Fruit fly (Drosophila melanogaster) whole organism, embryonic: Measurements from ENCODE around the gene CG31125.

Source experiments
- CG12769 ChIP-seq: fragments of 200-800 bp; sonication (Bioruptor generic); optimal IDR thresholded peaks from 2 replicates; lab custom pipeline; 2019; ENCODE audit warnings: missing biosample characterization, mild to moderate bottlenecking, missing genetic modification characterization, moderate library complexity
- CG14441 ChIP-seq: fragments of 200-800 bp; sonication (Bioruptor generic); IDR thresholded peaks from 2 replicates; pipeline ENCODE4 v1.3.6; 2022; ENCODE audit warnings: missing biosample characterization, missing genetic modification characterization
- CG15073 ChIP-seq: fragments of 200-800 bp; sonication (Bioruptor generic); optimal IDR thresholded peaks from 2 replicates; lab custom pipeline; 2016; ENCODE audit warnings: missing biosample characterization, missing genetic modification characterization
- CG15696 ChIP-seq: fragments of 200-800 bp; sonication (Bioruptor generic); optimal IDR thresholded peaks from 2 replicates; lab custom pipeline; 2019; ENCODE audit warnings: missing biosample characterization, mild to moderate bottlenecking, missing genetic modification characterization, moderate library complexity
- CG17802 ChIP-seq: fragments of 200-800 bp; sonication (Bioruptor generic); optimal IDR thresholded peaks from 2 replicates; lab custom pipeline; 2018; ENCODE audit warnings: missing biosample characterization, mild to moderate bottlenecking, missing genetic modification characterization, moderate library complexity
- CG17829 ChIP-seq: fragments of 200-800 bp; optimal IDR thresholded peaks from 2 replicates; lab custom pipeline; 2019; ENCODE audit warnings: missing biosample characterization, mild to moderate bottlenecking, missing genetic modification characterization, moderate library complexity
- CG2199 ChIP-seq: fragments of 200-800 bp; sonication (Bioruptor generic); IDR thresholded peaks from 3 replicates; pipeline ENCODE4 v1.3.6; 2022; ENCODE audit warnings: missing biosample characterization, missing genetic modification characterization
- CG3847 ChIP-seq: fragments of 200-800 bp; sonication (Bioruptor generic); IDR thresholded peaks from 2 replicates; pipeline ENCODE4 v1.3.6; 2022; ENCODE audit warnings: missing biosample characterization, missing genetic modification characterization
- CG4730 ChIP-seq: fragments of 200-800 bp; sonication (Bioruptor generic); IDR thresholded peaks from 2 replicates; pipeline ENCODE4 v1.3.6; 2022; ENCODE audit warnings: missing biosample characterization, missing genetic modification characterization
- CG5180 ChIP-seq: fragments of 200-800 bp; sonication (Bioruptor generic); optimal IDR thresholded peaks from 3 replicates; lab custom pipeline; 2017; ENCODE audit warnings: missing biosample characterization, missing genetic modification characterization, mild to moderate bottlenecking, moderate library complexity, missing genetic modification reagents
- CG6813 ChIP-seq: fragments of 200-800 bp; sonication (Bioruptor generic); optimal IDR thresholded peaks from 2 replicates; lab custom pipeline; 2017; ENCODE audit warnings: missing biosample characterization, missing genetic modification characterization, mild to moderate bottlenecking, moderate library complexity, missing genetic modification reagents
- CG9609 ChIP-seq: fragments of 200-800 bp; sonication (Bioruptor generic); optimal IDR thresholded peaks from 3 replicates; lab custom pipeline; 2016; ENCODE audit warnings: missing biosample characterization, missing genetic modification characterization
- CG9817 ChIP-seq: fragments of 200-800 bp; sonication (Bioruptor generic); optimal IDR thresholded peaks from 2 replicates; lab custom pipeline; 2018; ENCODE audit warnings: missing biosample characterization, mild to moderate bottlenecking, missing genetic modification characterization, moderate library complexity
- CHES-1-like ChIP-seq: fragments of 200-800 bp; sonication (Bioruptor generic); optimal IDR thresholded peaks from 2 replicates; lab custom pipeline; 2016; ENCODE audit warnings: missing biosample characterization, missing genetic modification characterization
- D19B ChIP-seq: fragments of 200-800 bp; sonication (Bioruptor generic); optimal IDR thresholded peaks from 2 replicates; lab custom pipeline; 2017; ENCODE audit warnings: missing biosample characterization, mild to moderate bottlenecking, missing genetic modification characterization
- Drgx ChIP-seq: fragments of 200-800 bp; sonication (Bioruptor generic); IDR thresholded peaks from 2 replicates; pipeline ENCODE4 v1.3.6; 2022; ENCODE audit warnings: missing biosample characterization, missing genetic modification characterization
- E2f2 ChIP-seq: fragments of 200-800 bp; sonication (Bioruptor generic); IDR thresholded peaks from 2 replicates; pipeline ENCODE4 v1.3.6; 2022; ENCODE audit warnings: missing biosample characterization, missing genetic modification characterization
- Ets65A ChIP-seq: fragments of 200-800 bp; sonication (Bioruptor generic); peaks from one replicate; lab custom pipeline; 2016; ENCODE audit warnings: missing biosample characterization, missing genetic modification characterization
- Hr39 ChIP-seq: fragments of >200 bp; optimal IDR thresholded peaks from 2 replicates; lab custom pipeline; 2017
- Jarid2 ChIP-seq: fragments of 200-800 bp; sonication (Bioruptor generic); optimal IDR thresholded peaks from 3 replicates; lab custom pipeline; 2017; ENCODE audit warnings: mild to moderate bottlenecking, missing biosample characterization, missing genetic modification reagents, missing genetic modification characterization
- Kr ChIP-seq: fragments of 200-800 bp; sonication (Bioruptor generic); optimal IDR thresholded peaks from 2 replicates; lab custom pipeline; 2017; ENCODE audit warnings: missing biosample characterization, mild to moderate bottlenecking, missing genetic modification characterization
- Med ChIP-seq: fragments of 200-800 bp; sonication (Bioruptor generic); peaks from one replicate; lab custom pipeline; 2016; ENCODE audit warnings: missing biosample characterization, missing genetic modification characterization, mild to moderate bottlenecking, inconsistent platforms, moderate library complexity
- Meics ChIP-seq: fragments of 200-800 bp; sonication (Bioruptor generic); optimal IDR thresholded peaks from 2 replicates; lab custom pipeline; 2017; ENCODE audit warnings: missing biosample characterization, mild to moderate bottlenecking, missing genetic modification characterization
- Sox102F ChIP-seq: fragments of 200-800 bp; sonication (Bioruptor generic); optimal IDR thresholded peaks from 2 replicates; lab custom pipeline; 2018; ENCODE audit warnings: missing biosample characterization, mild to moderate bottlenecking, missing genetic modification characterization, moderate library complexity
- Tbp ChIP-seq: fragments of >200 bp; optimal IDR thresholded peaks from 2 replicates; lab custom pipeline; 2018; ENCODE audit warnings: missing biosample characterization, missing genetic modification characterization
- Xbp1 ChIP-seq: fragments of 200-800 bp; sonication (Bioruptor generic); optimal IDR thresholded peaks from 3 replicates; lab custom pipeline; 2016; ENCODE audit warnings: missing biosample characterization, mild to moderate bottlenecking, missing genetic modification characterization
- ac ChIP-seq: fragments of 200-800 bp; sonication (Bioruptor generic); optimal IDR thresholded peaks from 3 replicates; lab custom pipeline; 2017; ENCODE audit warnings: missing biosample characterization, mild to moderate bottlenecking, missing genetic modification characterization
- ash1 ChIP-seq: fragments of 200-800 bp; sonication (Bioruptor generic); optimal IDR thresholded peaks from 2 replicates; lab custom pipeline; 2018; ENCODE audit warnings: missing biosample characterization, mild to moderate bottlenecking, missing genetic modification characterization
- bsh ChIP-seq, 2 experiments: fragments of 200-800 bp; sonication (Bioruptor generic); optimal IDR thresholded peaks; 2 replicates each; lab custom pipeline; 2017 to 2018; ENCODE audit warnings: mild to moderate bottlenecking in 2 of 2, missing biosample characterization in 2 of 2, missing genetic modification characterization in 2 of 2, moderate library complexity in 1 of 2
- crol ChIP-seq: fragments of 200-800 bp; sonication (Bioruptor generic); IDR thresholded peaks from 2 replicates; pipeline ENCODE4 v1.3.6; 2022; ENCODE audit warnings: missing biosample characterization, missing genetic modification characterization
- danr ChIP-seq: fragments of 200-800 bp; sonication (Bioruptor generic); IDR thresholded peaks from 2 replicates; pipeline ENCODE4 v1.3.6; 2022; ENCODE audit warnings: missing biosample characterization, missing genetic modification characterization
- disco-r ChIP-seq: fragments of 200-800 bp; sonication (Bioruptor generic); optimal IDR thresholded peaks from 2 replicates; lab custom pipeline; 2016; ENCODE audit warnings: missing biosample characterization, missing genetic modification characterization
- dmrt99B ChIP-seq: fragments of 200-800 bp; sonication (Bioruptor generic); optimal IDR thresholded peaks from 2 replicates; lab custom pipeline; 2018; ENCODE audit warnings: missing biosample characterization, mild to moderate bottlenecking, missing genetic modification characterization, moderate library complexity
- lbe ChIP-seq: fragments of 200-800 bp; sonication (Bioruptor generic); optimal IDR thresholded peaks from 2 replicates; lab custom pipeline; 2016; ENCODE audit warnings: missing biosample characterization, mild to moderate bottlenecking, missing genetic modification characterization
- nom ChIP-seq: fragments of 200-800 bp; sonication (Bioruptor generic); optimal IDR thresholded peaks from 2 replicates; lab custom pipeline; 2017; ENCODE audit warnings: missing biosample characterization, missing genetic modification characterization, mild to moderate bottlenecking, moderate library complexity, missing genetic modification reagents
- oc ChIP-seq: fragments of 200-800 bp; sonication (Bioruptor generic); optimal IDR thresholded peaks from 2 replicates; lab custom pipeline; 2018; ENCODE audit warnings: missing biosample characterization, mild to moderate bottlenecking, missing genetic modification characterization, moderate library complexity
- phol ChIP-seq: fragments of 200-800 bp; sonication (Bioruptor generic); optimal IDR thresholded peaks from 3 replicates; lab custom pipeline; 2018; ENCODE audit warnings: missing biosample characterization, mild to moderate bottlenecking, missing genetic modification characterization, moderate library complexity
- sens ChIP-seq: fragments of 200-800 bp; sonication (Bioruptor generic); peaks from one replicate; lab custom pipeline; 2016; ENCODE audit warnings: missing biosample characterization, missing genetic modification characterization
- sima ChIP-seq: fragments of 200-800 bp; sonication (Bioruptor generic); optimal IDR thresholded peaks from 2 replicates; lab custom pipeline; 2016; ENCODE audit warnings: missing biosample characterization, missing genetic modification characterization
- sqz ChIP-seq: fragments of 200-800 bp; sonication (Bioruptor generic); optimal IDR thresholded peaks from 3 replicates; lab custom pipeline; 2018; ENCODE audit warnings: missing biosample characterization, mild to moderate bottlenecking, missing genetic modification characterization
- sr ChIP-seq: fragments of 200-800 bp; sonication (Bioruptor generic); IDR thresholded peaks from 3 replicates; pipeline ENCODE4 v1.3.6; 2022; ENCODE audit warnings: missing biosample characterization, missing genetic modification characterization
- tll ChIP-seq, 2 experiments: fragments of 200-800 bp in 1 of 2; fragments of >200 bp in 1 of 2; sonication (Bioruptor generic) in 1 of 2; optimal IDR thresholded peaks; 2 replicates each; lab custom pipeline; 2017 to 2019; ENCODE audit warnings: missing biosample characterization in 2 of 2, missing genetic modification characterization in 2 of 2, mild to moderate bottlenecking in 1 of 2, moderate library complexity in 1 of 2
- vvl ChIP-seq: fragments of 200-800 bp; sonication (Bioruptor generic); IDR thresholded peaks from 2 replicates; pipeline ENCODE4 v1.3.6; 2022; ENCODE audit warnings: missing biosample characterization, missing genetic modification characterization
- zf30C ChIP-seq: fragments of 200-800 bp; sonication (Bioruptor generic); optimal IDR thresholded peaks from 3 replicates; lab custom pipeline; 2018; ENCODE audit warnings: missing biosample characterization, mild to moderate bottlenecking, missing genetic modification characterization

Gene CG31125

DNA sequence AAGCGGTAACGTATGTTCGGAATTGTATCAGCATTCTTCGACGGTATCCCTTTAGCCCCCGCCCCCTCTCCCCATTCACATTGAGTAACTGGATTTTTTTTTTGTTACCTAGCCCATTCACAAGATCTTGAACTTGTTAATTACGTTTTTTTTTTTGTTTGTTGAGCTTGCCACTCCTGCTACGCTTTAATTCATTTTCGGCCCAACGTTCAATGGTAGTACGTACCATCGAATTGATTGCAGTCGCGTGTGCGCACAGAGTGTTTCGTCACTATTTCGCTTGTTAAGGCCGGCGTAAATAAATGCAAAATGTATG, 40.0 kb downstream of the CG31125 start:
- TF ChIP-seq danr (no peak), oc (tag; lab: Kevin White, UChicago) (no peak), sqz (peak; percentile 70), Meics (GFP tag; lab: Kevin White, UChicago) (peak; percentile 55), Tbp (GFP tag; lab: Kevin White, UChicago) (no peak)

DNA sequence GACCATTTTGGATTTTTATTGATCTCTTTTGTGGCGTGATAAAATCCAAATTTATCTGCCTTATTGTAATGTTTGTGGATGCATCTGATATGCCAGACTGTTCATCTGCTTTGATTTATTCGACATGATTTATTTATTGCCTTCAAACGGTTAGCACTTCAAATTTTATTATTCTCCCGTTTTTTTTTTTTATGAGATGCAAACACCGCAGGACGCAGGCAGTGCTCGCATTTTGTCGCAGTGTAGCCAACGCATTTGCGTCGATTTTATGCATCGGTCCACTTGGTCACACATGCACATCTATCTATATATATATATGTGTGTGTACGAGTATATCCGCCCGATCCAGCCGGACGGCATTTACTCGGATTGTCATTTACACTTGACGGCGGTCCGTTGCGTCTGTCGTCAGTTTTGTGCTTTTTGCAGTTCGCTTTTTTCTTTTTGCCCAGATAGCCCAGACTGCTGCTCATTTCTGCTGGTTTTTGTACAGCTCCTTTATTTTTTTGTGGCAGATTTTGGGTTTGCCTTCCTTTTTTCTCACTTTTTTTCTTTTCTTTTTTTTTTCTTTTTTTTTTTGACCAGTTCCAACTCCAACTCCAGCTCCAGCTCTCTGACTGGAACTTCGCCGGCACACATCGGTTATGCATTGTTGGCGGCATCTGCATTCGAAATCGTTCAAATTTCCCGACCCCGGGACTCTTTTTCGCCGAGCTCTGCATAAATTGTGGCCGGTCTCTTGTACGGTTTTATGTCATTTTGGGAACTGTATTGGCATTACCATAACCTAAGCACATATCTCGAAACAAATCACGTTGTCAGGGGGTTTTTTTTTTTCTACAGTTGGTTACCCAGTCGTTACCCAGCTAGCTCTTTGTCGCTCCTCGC, 40.6 kb downstream of the CG31125 start:
- TF ChIP-seq Hr39 (lab: Kevin White, UChicago) (peak; percentile 78), CG9817 (tag; lab: Kevin White, UChicago) (no peak), bsh (GFP tag; optimal IDR thresholded peaks at IDR 0.05; lab: Kevin White, UChicago) (peak in 1 of 2 experiments; percentile 19), Ets65A (GFP tag; lab: Kevin White, UChicago) (peak; percentile 58), nom (GFP tag; lab: Kevin White, UChicago) (peak; percentile 96), zf30C (GFP tag; lab: Kevin White, UChicago) (peak; percentile 13), Sox102F (GFP tag; lab: Kevin White, UChicago) (peak; percentile 11), CG4730 (GFP tag; lab: Robert Waterston, UW) (no peak), phol (peak; percentile 13), dmrt99B (no peak), lbe (peak; percentile 33), Drgx (GFP tag; lab: Robert Waterston, UW) (peak; percentile 62)

DNA sequence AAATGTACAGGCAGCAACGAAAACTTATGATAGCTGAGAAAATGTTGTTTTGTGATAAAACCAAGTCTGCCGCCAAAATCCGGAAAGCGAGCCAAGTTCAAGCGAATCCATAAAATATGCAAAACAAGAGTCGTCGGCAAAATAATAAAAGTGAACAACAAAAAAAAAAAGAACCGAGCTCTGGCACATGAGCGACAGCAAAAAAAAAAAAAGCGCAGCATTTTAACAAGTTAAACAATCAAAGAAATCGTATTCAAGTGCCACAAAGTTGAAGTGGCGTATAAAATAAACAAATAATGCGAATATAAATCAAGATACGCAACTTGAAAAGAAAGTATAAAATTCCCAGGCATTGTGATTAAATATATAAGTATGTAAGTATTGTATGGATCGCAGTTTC, 46.3 kb downstream of the CG31125 start:
- TF ChIP-seq CG9609 (GFP tag; lab: Kevin White, UChicago) (no peak), CG2199 (GFP tag; lab: Robert Waterston, UW) (0 out of 3 replicates have a peak, but pooled peaks have one; percentile 10), Xbp1 (GFP tag; lab: Kevin White, UChicago) (no peak), nom (GFP tag; lab: Kevin White, UChicago) (peak; percentile 65)

DNA sequence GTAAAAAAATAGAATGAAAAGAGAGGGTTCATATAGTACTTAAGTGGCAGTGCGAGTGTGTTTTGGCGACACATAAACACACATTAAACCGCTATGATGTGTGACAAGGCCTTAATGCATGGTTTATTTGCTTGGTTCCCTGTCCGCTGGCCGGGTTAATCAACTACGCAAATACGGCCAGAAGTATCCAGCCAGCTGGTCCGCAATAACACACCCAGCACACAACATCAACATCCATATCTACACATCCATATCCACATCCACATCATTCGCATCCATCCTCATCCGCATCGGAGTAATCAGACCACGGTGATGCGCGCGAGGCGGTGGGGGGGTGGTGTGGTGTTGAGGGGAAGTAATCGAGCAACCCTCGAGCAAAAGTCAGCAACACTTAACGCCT, 47.8 kb downstream of the CG31125 start:
- TF ChIP-seq CG17829 (tag; lab: Kevin White, UChicago) (no peak), CG14441 (GFP tag; lab: Robert Waterston, UW) (0 out of 2 replicates have a peak, but pooled peaks have one; percentile 14), Kr (no peak), crol (peak; percentile 48), Jarid2 (no peak), CG5180 (GFP tag; lab: Kevin White, UChicago) (no peak), CG15073 (GFP tag; lab: Kevin White, UChicago) (peak; percentile 12), D19B (no peak), CG17802 (peak; percentile 43), CG3847 (GFP tag; lab: Robert Waterston, UW) (0 out of 2 replicates have a peak, but pooled peaks have one; percentile 8), Med (GFP tag; lab: Kevin White, UChicago) (peak; percentile 68), ash1 (GFP tag; lab: Kevin White, UChicago) (no peak)
- TF ChIP-seq, all 482 proteins: peak for 6

dm6 chr3R:24604165-24604564, 50.5 kb downstream of the CG31125 start:
- TF ChIP-seq CG12769 (tag; lab: Kevin White, UChicago), result peak; percentile 60
- TF ChIP-seq CG6813 (GFP tag; lab: Kevin White, UChicago), result peak; percentile 24
- no peak for TF ChIP-seq disco-r (GFP tag; lab: Kevin White, UChicago)
- peak; percentile 9 for TF ChIP-seq CG15696
- TF ChIP-seq ac, result peak; percentile 19
- TF ChIP-seq sima (GFP tag; lab: Kevin White, UChicago), result no peak
- peak; percentile 61 for TF ChIP-seq sens
- peak in 1 of 2 experiments; percentile 20 for TF ChIP-seq tll (GFP tag; optimal IDR thresholded peaks at IDR 0.05; lab: Kevin White, UChicago)
- TF ChIP-seq sr (GFP tag; lab: Robert Waterston, UW), result peak; percentile 83
- TF ChIP-seq CHES-1-like (GFP tag; lab: Kevin White, UChicago), result no peak
- TF ChIP-seq vvl, result peak; percentile 41; the same call in 1 of the 2 replicates
- TF ChIP-seq E2f2 (GFP tag; lab: Robert Waterston, UW), result 0 out of 2 replicates have a peak, but pooled peaks have one; percentile 8
